Worm (Caenorhabditis elegans): ENCODE results near the gene F01G12.18.

DNA sequence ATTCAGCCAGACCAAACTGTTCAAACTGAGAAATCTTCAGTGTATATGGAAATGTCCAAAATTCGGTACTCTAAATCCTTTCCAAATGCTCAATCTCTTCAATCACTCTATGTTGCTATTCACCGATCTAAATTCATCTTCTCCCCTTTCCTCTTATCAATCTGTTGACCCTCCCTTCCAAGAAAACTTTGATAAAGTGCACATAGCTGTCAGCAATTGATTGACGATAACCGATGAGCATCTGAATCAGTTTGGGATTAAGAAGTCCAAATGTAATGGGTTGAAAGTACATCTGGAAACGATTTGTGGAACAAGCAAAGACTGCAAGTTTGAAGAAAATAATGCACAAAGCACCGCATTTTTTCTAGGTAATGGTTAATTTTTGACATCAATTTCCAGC, 8.3 kb downstream of the F01G12.18 start:
- TF ChIP-seq ets-4 (tag; optimal IDR thresholded peaks at IDR 0.05) (no peak), K09A11.1 (tag; optimal IDR thresholded peaks at IDR 0.05; ENCODE audit: insufficient read depth) (no peak), sox-4 (tag; optimal IDR thresholded peaks at IDR 0.05) (no peak), che-1 (tag; optimal IDR thresholded peaks at IDR 0.05) (no peak), nhr-232 (tag; optimal IDR thresholded peaks at IDR 0.05) (no peak), ama-1 (optimal IDR thresholded peaks at IDR 0.05) (no peak), unc-55 (GFP tag; optimal IDR thresholded peaks at IDR 0.05) (peak; percentile 94), pag-3 (tag; optimal IDR thresholded peaks at IDR 0.05; ENCODE audit: borderline replicate concordance) (no peak), lin-11 (tag; optimal IDR thresholded peaks at IDR 0.05) (no peak), elt-4 (tag; optimal IDR thresholded peaks at IDR 0.05) (no peak), nhr-11 (tag; optimal IDR thresholded peaks at IDR 0.05) (no peak), C08G9.2 (tag; optimal IDR thresholded peaks at IDR 0.05) (no peak)
